Fruit fly (Drosophila melanogaster) whole organism, pupa: ENCODE data around the gene Hrs.

Source experiments
- CG10348 ChIP-seq: fragments of 200-800 bp; sonication (Bioruptor generic); IDR thresholded peaks from 2 replicates; pipeline ENCODE4 v1.3.6; 2022; ENCODE audit warnings: missing biosample characterization, missing genetic modification characterization
- CG12605 ChIP-seq: fragments of 200-800 bp; sonication (Bioruptor generic); IDR thresholded peaks from 2 replicates; pipeline ENCODE4 v1.3.6; 2022; ENCODE audit warnings: missing biosample characterization, missing genetic modification characterization
- CG13204 ChIP-seq: fragments of 200-800 bp; sonication (Bioruptor generic); optimal IDR thresholded peaks from 2 replicates; lab custom pipeline; 2018; ENCODE audit warnings: missing biosample characterization, mild to moderate bottlenecking, missing genetic modification characterization, moderate library complexity
- CG14655 ChIP-seq: fragments of 200-800 bp; sonication (Bioruptor generic); optimal IDR thresholded peaks from 3 replicates; lab custom pipeline; 2017; ENCODE audit warnings: mild to moderate bottlenecking, missing biosample characterization, missing genetic modification reagents, missing genetic modification characterization
- CG15710 ChIP-seq: fragments of 200-800 bp; sonication (Bioruptor generic); optimal IDR thresholded peaks from 2 replicates; lab custom pipeline; 2018; ENCODE audit warnings: missing biosample characterization, mild to moderate bottlenecking, missing genetic modification characterization, moderate library complexity
- CG17806 ChIP-seq: fragments of 200-800 bp; sonication (Bioruptor generic); optimal IDR thresholded peaks from 2 replicates; lab custom pipeline; 2018; ENCODE audit warnings: missing biosample characterization, mild to moderate bottlenecking, missing genetic modification characterization, moderate library complexity
- CG32121 ChIP-seq: fragments of 200-800 bp; sonication (Bioruptor generic); IDR thresholded peaks from 2 replicates; pipeline ENCODE4 v1.3.6; 2022; ENCODE audit warnings: missing biosample characterization, missing genetic modification characterization
- CG34367 ChIP-seq: fragments of 200-800 bp; sonication (Bioruptor generic); optimal IDR thresholded peaks from 2 replicates; lab custom pipeline; 2018; ENCODE audit warnings: missing biosample characterization, mild to moderate bottlenecking, missing genetic modification characterization
- CG4496 ChIP-seq: fragments of 200-800 bp; sonication (Bioruptor generic); IDR thresholded peaks from 3 replicates; pipeline ENCODE4 v1.3.6; 2022; ENCODE audit warnings: missing biosample characterization, missing genetic modification characterization
- CG8159 ChIP-seq: fragments of 200-800 bp; sonication (Bioruptor generic); optimal IDR thresholded peaks from 3 replicates; lab custom pipeline; 2018; ENCODE audit warnings: missing biosample characterization, mild to moderate bottlenecking, missing genetic modification characterization, moderate library complexity
- CG8301 ChIP-seq: fragments of 200-800 bp; sonication (Bioruptor generic); optimal IDR thresholded peaks from 2 replicates; lab custom pipeline; 2018; ENCODE audit warnings: missing biosample characterization, mild to moderate bottlenecking, missing genetic modification characterization
- CG9948 ChIP-seq: fragments of 200-800 bp; sonication (Bioruptor generic); optimal IDR thresholded peaks from 2 replicates; lab custom pipeline; 2018; ENCODE audit warnings: missing biosample characterization, mild to moderate bottlenecking, missing genetic modification characterization, moderate library complexity
- D1 ChIP-seq: fragments of 200-800 bp; sonication (Bioruptor generic); optimal IDR thresholded peaks from 2 replicates; lab custom pipeline; 2018; ENCODE audit warnings: missing biosample characterization, mild to moderate bottlenecking, missing genetic modification characterization, moderate library complexity
- EcR ChIP-seq: fragments of 200-800 bp; sonication (Bioruptor generic); optimal IDR thresholded peaks from 3 replicates; lab custom pipeline; 2019; ENCODE audit warnings: missing biosample characterization, missing genetic modification characterization, mild to moderate bottlenecking, moderate library complexity, missing genetic modification reagents
- Ets98B ChIP-seq: fragments of 200-800 bp; sonication (Bioruptor generic); IDR thresholded peaks from 2 replicates; pipeline ENCODE4 v1.3.6; 2022; ENCODE audit warnings: missing biosample characterization, missing genetic modification characterization
- Pif1A ChIP-seq: fragments of 200-800 bp; sonication (Bioruptor generic); optimal IDR thresholded peaks from 3 replicates; lab custom pipeline; 2016; ENCODE audit warnings: missing biosample characterization, missing genetic modification characterization
- Pif1B ChIP-seq: fragments of 200-800 bp; sonication (Bioruptor generic); optimal IDR thresholded peaks from 3 replicates; lab custom pipeline; 2016; ENCODE audit warnings: missing biosample characterization, missing genetic modification characterization
- Snoo ChIP-seq: fragments of 200-800 bp; sonication (Bioruptor generic); optimal IDR thresholded peaks from 3 replicates; lab custom pipeline; 2017; ENCODE audit warnings: missing biosample characterization, mild to moderate bottlenecking, missing genetic modification characterization, inconsistent platforms
- fd96Ca ChIP-seq: fragments of 200-800 bp; sonication (Bioruptor generic); IDR thresholded peaks from 3 replicates; pipeline ENCODE4 v1.3.6; 2022; ENCODE audit warnings: missing biosample characterization, missing genetic modification characterization
- gl ChIP-seq: fragments of 200-800 bp; sonication (Bioruptor generic); optimal IDR thresholded peaks from 2 replicates; lab custom pipeline; 2018; ENCODE audit warnings: missing biosample characterization, mild to moderate bottlenecking, missing genetic modification characterization
- rn ChIP-seq: fragments of 200-800 bp; sonication (Bioruptor generic); IDR thresholded peaks from 2 replicates; pipeline ENCODE4 v1.3.6; 2022; ENCODE audit warnings: missing biosample characterization, missing genetic modification characterization

Hrs gene

DNA sequence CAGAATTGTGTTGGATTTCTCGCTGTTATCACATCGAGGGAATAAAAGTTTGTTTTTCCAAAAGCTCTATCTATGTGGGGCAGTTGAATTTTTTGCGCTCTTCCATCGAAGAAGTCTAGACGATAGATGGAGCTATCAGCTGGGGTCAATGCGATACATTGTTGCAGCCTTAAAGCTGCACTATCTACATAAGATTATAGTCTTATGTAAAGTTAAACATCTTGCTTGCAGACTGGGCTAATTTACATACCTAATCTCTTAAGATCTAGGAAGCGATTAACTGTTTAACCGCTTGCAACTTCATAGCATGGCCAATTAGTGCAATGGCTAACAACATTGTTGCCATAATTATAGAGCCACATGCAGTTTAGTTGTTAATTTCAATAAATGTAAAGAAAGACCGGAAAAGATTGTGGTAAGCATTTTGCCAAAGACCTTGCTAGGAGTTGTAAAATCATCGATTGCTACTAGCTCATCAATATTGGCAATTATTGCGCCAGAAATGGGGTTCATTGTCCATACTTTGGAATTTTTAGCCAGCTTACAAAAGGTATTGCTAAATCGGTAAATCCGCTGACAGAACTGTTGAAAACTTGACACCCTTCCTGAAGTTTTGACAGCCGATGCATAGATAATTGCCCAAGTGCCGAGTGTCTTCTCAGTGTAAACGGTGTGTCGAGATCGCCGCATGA lies 7.5 kb upstream of the Hrs start:
- TF ChIP-seq CG13204 (GFP tag; lab: Kevin White, UChicago): no peak
- TF ChIP-seq Pif1A (GFP tag; lab: Kevin White, UChicago): no peak
- TF ChIP-seq CG9948 (tag; lab: Kevin White, UChicago): no peak
- no peak for TF ChIP-seq CG34367 (tag; lab: Kevin White, UChicago)
- TF ChIP-seq fd96Ca (GFP tag; lab: Robert Waterston, UW): no peak
- no peak for TF ChIP-seq CG8159
- TF ChIP-seq CG12605: no peak
- TF ChIP-seq gl (tag; lab: Kevin White, UChicago): no peak
- no peak for TF ChIP-seq CG17806 (tag; lab: Kevin White, UChicago)
- TF ChIP-seq Pif1B (GFP tag; lab: Kevin White, UChicago): no peak
- no peak for TF ChIP-seq CG4496 (GFP tag; lab: Robert Waterston, UW)
- TF ChIP-seq D1 (tag; lab: Kevin White, UChicago): no peak
- TF ChIP-seq CG32121 (GFP tag; lab: Robert Waterston, UW): no peak
- no peak for TF ChIP-seq rn
- no peak for TF ChIP-seq CG14655
- no peak for TF ChIP-seq CG8301 (tag; lab: Kevin White, UChicago)
- no peak for TF ChIP-seq CG15710
- no peak for TF ChIP-seq EcR

DNA sequence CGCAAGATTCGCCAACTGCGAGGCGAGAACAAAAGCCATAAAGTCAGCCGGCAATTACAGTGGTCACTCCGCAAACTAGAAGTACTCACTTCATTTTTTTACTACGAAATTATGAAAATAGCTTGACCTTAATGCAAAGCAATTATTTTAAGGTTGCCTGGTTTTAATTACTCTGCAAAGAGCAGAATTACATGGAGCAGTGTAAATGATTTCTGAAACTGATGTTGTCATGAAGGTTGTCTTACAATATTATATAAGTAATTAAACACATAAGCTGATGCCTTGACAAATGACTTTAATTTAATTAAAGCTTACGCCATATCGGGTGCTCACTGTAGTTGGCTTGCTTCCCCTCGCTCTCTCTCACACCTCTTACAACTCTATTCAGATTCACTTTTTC lies 5.6 kb upstream of the Hrs start:
- TF ChIP-seq D1 (tag; lab: Kevin White, UChicago): no peak
- no peak for TF ChIP-seq EcR
- TF ChIP-seq CG12605: no peak
- TF ChIP-seq Pif1A (GFP tag; lab: Kevin White, UChicago): peak; percentile 79
- TF ChIP-seq CG34367 (tag; lab: Kevin White, UChicago): peak; percentile 79
- peak; percentile 68 for TF ChIP-seq CG13204 (GFP tag; lab: Kevin White, UChicago)
- peak; percentile 92 for TF ChIP-seq CG14655
- TF ChIP-seq gl (tag; lab: Kevin White, UChicago): peak; percentile 70
- peak; percentile 48; the same call in 1 of the 2 replicates for TF ChIP-seq rn
- TF ChIP-seq CG8159: peak; percentile 93
- no peak for TF ChIP-seq CG10348
- peak; percentile 86 for TF ChIP-seq CG17806 (tag; lab: Kevin White, UChicago)
- peak; percentile 80 for TF ChIP-seq Pif1B (GFP tag; lab: Kevin White, UChicago)
- peak; percentile 90 for TF ChIP-seq CG15710
- peak; percentile 85 for TF ChIP-seq CG9948 (tag; lab: Kevin White, UChicago)
- TF ChIP-seq CG8301 (tag; lab: Kevin White, UChicago): peak; percentile 87
- peak; percentile 83 for TF ChIP-seq CG4496 (GFP tag; lab: Robert Waterston, UW)
- TF ChIP-seq Ets98B (GFP tag; lab: Robert Waterston, UW): peak; percentile 32
- peak; percentile 76 for TF ChIP-seq fd96Ca (GFP tag; lab: Robert Waterston, UW)
- TF ChIP-seq CG32121 (GFP tag; lab: Robert Waterston, UW): peak; percentile 77; the same call in 1 of the 2 replicates
- peak; percentile 45 for TF ChIP-seq Snoo (tag; lab: Kevin White, UChicago)

DNA sequence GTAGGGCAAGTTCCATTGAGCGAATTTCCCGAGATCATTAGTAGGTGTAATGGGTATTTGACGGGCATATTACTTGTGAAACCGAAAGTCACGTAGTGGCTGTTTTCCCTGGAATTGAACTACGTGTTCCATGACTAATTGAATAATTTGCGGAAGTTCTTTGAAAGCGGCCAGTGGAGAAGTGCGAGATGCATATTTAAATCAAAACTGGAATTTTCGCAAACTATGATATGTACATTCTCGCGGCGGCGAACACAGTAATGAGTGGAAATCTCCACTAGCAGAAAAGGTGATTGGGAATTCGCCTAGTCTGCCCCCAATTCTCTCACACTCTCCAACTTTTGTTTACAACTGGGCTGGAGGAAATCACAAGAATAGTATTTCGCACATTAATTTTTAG lies 4.8 kb upstream of the Hrs start:
- no peak for TF ChIP-seq CG10348
- 0 out of 3 replicates have a peak, but pooled peaks have one; percentile 14 for TF ChIP-seq CG4496 (GFP tag; lab: Robert Waterston, UW)
- no peak for TF ChIP-seq Snoo (tag; lab: Kevin White, UChicago)
- TF ChIP-seq CG14655: peak; percentile 24
- TF ChIP-seq CG8159: peak; percentile 32
- no peak for TF ChIP-seq rn
- TF ChIP-seq gl (tag; lab: Kevin White, UChicago): no peak
- TF ChIP-seq CG9948 (tag; lab: Kevin White, UChicago): peak; percentile 23
- TF ChIP-seq Pif1A (GFP tag; lab: Kevin White, UChicago): no peak
- TF ChIP-seq CG34367 (tag; lab: Kevin White, UChicago): no peak
- TF ChIP-seq CG15710: peak; percentile 19

DNA sequence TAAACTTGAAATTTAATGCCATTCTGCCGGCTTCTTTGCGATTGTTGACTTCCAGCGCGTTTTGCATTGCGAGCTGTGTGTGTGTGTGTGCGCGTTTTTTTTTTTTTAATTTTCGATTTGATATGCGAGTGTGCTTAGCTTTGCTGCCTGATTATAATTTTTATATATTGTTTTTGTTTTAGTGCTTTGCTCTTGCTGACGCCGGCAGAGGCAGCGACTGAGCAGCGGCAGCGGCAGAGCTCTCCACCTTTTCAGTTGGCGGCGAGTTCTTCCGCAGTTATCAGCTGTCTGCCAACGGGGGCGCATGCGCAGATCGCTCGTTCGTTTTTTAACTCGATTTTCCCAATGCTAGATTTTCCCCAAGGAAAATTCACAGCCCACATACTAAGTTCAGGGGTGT lies 4.2 kb upstream of the Hrs start:
- TF ChIP-seq EcR (peak; percentile 35), CG15710 (no peak)

DNA sequence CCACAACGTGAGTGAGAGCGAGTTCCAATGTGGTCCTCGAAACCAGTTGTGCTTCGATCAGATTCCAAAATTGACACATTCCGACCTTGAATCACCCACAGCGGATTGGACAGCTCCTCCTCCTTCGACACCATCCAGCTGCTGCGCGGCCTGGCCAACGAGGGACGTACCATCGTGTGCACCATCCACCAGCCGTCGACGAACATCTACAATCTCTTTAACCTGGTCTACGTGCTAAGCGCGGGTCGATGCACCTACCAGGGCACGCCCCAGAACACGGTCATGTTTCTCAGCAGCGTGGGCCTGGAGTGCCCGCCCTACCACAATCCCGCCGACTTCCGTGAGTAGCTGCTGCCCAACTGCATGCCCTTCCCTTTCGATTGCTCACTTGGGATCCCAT lies 2.2 kb upstream of the Hrs start:
- TF ChIP-seq fd96Ca (GFP tag; lab: Robert Waterston, UW): no peak
- TF ChIP-seq EcR: peak; percentile 95

DNA sequence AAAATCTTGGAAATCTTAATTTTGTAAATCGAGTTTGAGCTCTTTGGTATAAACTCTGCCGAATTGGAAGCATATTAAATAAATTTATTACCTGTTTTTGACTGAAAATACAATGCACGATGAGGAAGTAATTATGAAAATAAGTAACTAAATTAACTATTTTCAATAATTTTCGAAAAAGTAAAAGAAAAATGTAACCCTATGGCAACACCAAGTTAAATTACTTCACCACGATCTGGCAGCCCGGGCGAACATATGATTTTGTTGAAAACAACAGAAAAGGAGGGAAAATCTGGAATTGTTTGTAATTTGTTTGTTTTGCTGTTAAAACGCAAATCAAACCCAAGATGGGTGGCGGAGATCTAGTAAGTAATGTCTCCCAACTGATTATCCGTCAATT lies 5.1 kb downstream of the Hrs start, which contains the start of the genes CG9961 and Cwc25:
Gene CG9961, minus strand, starts transcription at position 83 of the 400 bp plus-strand sequence.
Gene Cwc25, plus strand, starts transcription at position 247 of the 400 bp plus-strand sequence.
- TF ChIP-seq CG8159 (peak; percentile 20), CG10348 (no peak)

DNA sequence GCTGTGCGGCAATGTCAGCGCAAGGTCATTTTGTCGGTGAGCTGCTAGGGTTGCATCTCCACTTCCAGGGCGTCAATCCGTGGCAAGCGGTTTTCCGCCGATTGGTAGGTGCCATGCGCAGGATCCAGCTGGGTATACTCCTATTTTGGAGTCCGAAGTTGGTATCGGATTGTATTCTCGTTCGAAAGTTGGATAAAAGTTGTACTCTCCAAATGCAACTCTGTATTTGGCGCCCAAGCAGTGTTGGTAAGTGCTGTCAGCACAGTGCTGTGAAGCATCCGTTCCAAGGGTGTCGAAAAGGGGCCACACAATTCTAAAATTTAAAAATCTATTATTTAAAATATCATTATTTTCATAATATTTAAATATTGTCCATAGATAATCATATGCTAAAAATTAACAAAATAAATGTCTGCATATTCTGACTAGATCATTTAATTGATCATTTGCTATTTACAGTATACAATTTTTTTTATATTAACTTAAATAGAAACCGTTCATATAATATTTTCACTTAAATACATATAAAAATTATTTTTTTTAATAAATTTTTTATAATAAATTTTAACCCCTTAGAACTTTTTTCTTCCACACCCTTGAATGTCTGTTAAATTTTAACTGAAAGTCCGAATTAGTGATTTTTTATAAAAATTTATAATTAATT lies 8.8 kb downstream of the Hrs start:
- peak; percentile 76; the same call in 1 of the 2 replicates for TF ChIP-seq CG32121 (GFP tag; lab: Robert Waterston, UW)
- TF ChIP-seq fd96Ca (GFP tag; lab: Robert Waterston, UW): peak; percentile 87
- TF ChIP-seq CG17806 (tag; lab: Kevin White, UChicago): peak; percentile 75
- peak; percentile 88 for TF ChIP-seq CG15710
- peak; percentile 56 for TF ChIP-seq CG12605
- no peak for TF ChIP-seq D1 (tag; lab: Kevin White, UChicago)
- peak; percentile 64 for TF ChIP-seq CG34367 (tag; lab: Kevin White, UChicago)
- peak; percentile 56 for TF ChIP-seq EcR
- TF ChIP-seq Pif1A (GFP tag; lab: Kevin White, UChicago): no peak
- peak; percentile 85 for TF ChIP-seq Snoo (tag; lab: Kevin White, UChicago)
- TF ChIP-seq CG9948 (tag; lab: Kevin White, UChicago): peak; percentile 82
- TF ChIP-seq Ets98B (GFP tag; lab: Robert Waterston, UW): peak; percentile 81
- TF ChIP-seq gl (tag; lab: Kevin White, UChicago): peak; percentile 52
- TF ChIP-seq CG8159: peak; percentile 91
- 0 out of 2 replicates have a peak, but pooled peaks have one; percentile 13 for TF ChIP-seq CG10348
- TF ChIP-seq Pif1B (GFP tag; lab: Kevin White, UChicago): no peak
- TF ChIP-seq CG13204 (GFP tag; lab: Kevin White, UChicago): no peak
- TF ChIP-seq CG8301 (tag; lab: Kevin White, UChicago): peak; percentile 63
- no peak for TF ChIP-seq CG14655
- peak; percentile 87 for TF ChIP-seq CG4496 (GFP tag; lab: Robert Waterston, UW)
- TF ChIP-seq rn: peak; percentile 58
